Worm (Caenorhabditis elegans) whole organism, late embryonic: ENCODE measurements around the gene F17C8.6.

Source experiments
- C08G9.2 ChIP-seq: sonication (generic microtip); optimal IDR thresholded peaks from 2 replicates; lab custom pipeline; 2016; ENCODE audit warnings: mild to moderate bottlenecking, missing genetic modification characterization, moderate library complexity, missing compliant biosample characterization
- K02D7.2 ChIP-seq: sonication (generic microtip); optimal IDR thresholded peaks from 2 replicates; lab custom pipeline; 2017; ENCODE audit warnings: mild to moderate bottlenecking, missing genetic modification characterization, missing compliant biosample characterization
- K09A11.1 ChIP-seq: sonication (generic microtip); optimal IDR thresholded peaks from 2 replicates; lab custom pipeline; 2017; ENCODE audit warnings: antibody characterized with exemption, mild to moderate bottlenecking, missing genetic modification characterization, missing compliant biosample characterization; ENCODE audit not compliant: insufficient read depth
- T23F11.4 ChIP-seq: fragments of 200-800 bp; sonication (Bioruptor generic); optimal IDR thresholded peaks from 2 replicates; lab custom pipeline; 2018; ENCODE audit warnings: mild to moderate bottlenecking, missing genetic modification characterization, missing compliant biosample characterization
- ama-1 ChIP-seq: fragments of 150-350 bp; optimal IDR thresholded peaks from 2 replicates; lab custom pipeline; 2014
- ceh-14 ChIP-seq: sonication (generic microtip); optimal IDR thresholded peaks from 2 replicates; lab custom pipeline; 2016; ENCODE audit warnings: missing genotype, missing genetic modification characterization, missing compliant biosample characterization
- ceh-18 ChIP-seq: sonication (generic microtip); optimal IDR thresholded peaks from 2 replicates; lab custom pipeline; 2016; ENCODE audit warnings: missing genetic modification characterization, missing compliant biosample characterization
- ceh-24 ChIP-seq: sonication (generic microtip); optimal IDR thresholded peaks from 2 replicates; lab custom pipeline; 2016; ENCODE audit warnings: mild to moderate bottlenecking, missing genetic modification characterization, missing compliant biosample characterization
- ceh-30 ChIP-seq: fragments of 150-350 bp; optimal IDR thresholded peaks from 2 replicates; lab custom pipeline; 2014; ENCODE audit warnings: missing biosample characterization, missing genetic modification characterization
- ceh-31 ChIP-seq: sonication (generic microtip); optimal IDR thresholded peaks from 2 replicates; lab custom pipeline; 2016; ENCODE audit warnings: missing genetic modification characterization, missing compliant biosample characterization
- ceh-34 ChIP-seq: sonication (generic microtip); optimal IDR thresholded peaks from 2 replicates; lab custom pipeline; 2016; ENCODE audit warnings: mild to moderate bottlenecking, missing genetic modification characterization, missing compliant biosample characterization
- ceh-6 ChIP-seq: fragments of 200-800 bp; sonication (Bioruptor generic); optimal IDR thresholded peaks from 2 replicates; lab custom pipeline; 2018; ENCODE audit warnings: mild to moderate bottlenecking, missing genetic modification characterization, missing compliant biosample characterization
- ets-4 ChIP-seq: sonication (generic microtip); optimal IDR thresholded peaks from 2 replicates; lab custom pipeline; 2016; ENCODE audit warnings: missing genetic modification characterization, missing compliant biosample characterization
- eyg-1 ChIP-seq: sonication (generic microtip); optimal IDR thresholded peaks from 2 replicates; lab custom pipeline; 2016; ENCODE audit warnings: missing genotype, missing genetic modification characterization, missing compliant biosample characterization
- fkh-10 ChIP-seq: fragments of 150-350 bp; optimal IDR thresholded peaks from 2 replicates; lab custom pipeline; 2014; ENCODE audit warnings: missing biosample characterization, missing genetic modification reagents, missing genetic modification characterization
- fkh-6 ChIP-seq: sonication (generic microtip); optimal IDR thresholded peaks from 2 replicates; lab custom pipeline; 2016; ENCODE audit warnings: missing genetic modification characterization, missing compliant biosample characterization
- gmeb-2 ChIP-seq: sonication (generic microtip); optimal IDR thresholded peaks from 2 replicates; lab custom pipeline; 2016; ENCODE audit warnings: missing genetic modification characterization, inconsistent platforms, missing compliant biosample characterization
- hlh-30 ChIP-seq: sonication (generic microtip); optimal IDR thresholded peaks from 2 replicates; lab custom pipeline; 2017; ENCODE audit warnings: antibody characterized with exemption, missing genetic modification characterization, missing compliant biosample characterization; ENCODE audit not compliant: insufficient read depth
- hlh-8 ChIP-seq: sonication (generic microtip); optimal IDR thresholded peaks from 2 replicates; lab custom pipeline; 2016; ENCODE audit warnings: missing genotype, missing genetic modification characterization, missing compliant biosample characterization
- lim-6 ChIP-seq: sonication (generic microtip); optimal IDR thresholded peaks from 2 replicates; lab custom pipeline; 2016; ENCODE audit warnings: missing genetic modification characterization, missing compliant biosample characterization
- madf-2 ChIP-seq: sonication (generic microtip); optimal IDR thresholded peaks from 2 replicates; lab custom pipeline; 2017; ENCODE audit warnings: missing genetic modification characterization, missing compliant biosample characterization
- mec-3 ChIP-seq: sonication (generic microtip); optimal IDR thresholded peaks from 2 replicates; lab custom pipeline; 2016; ENCODE audit warnings: borderline replicate concordance, missing genetic modification characterization, missing compliant biosample characterization
- npax-4 ChIP-seq: sonication (generic microtip); optimal IDR thresholded peaks from 2 replicates; lab custom pipeline; 2016; ENCODE audit warnings: missing genetic modification characterization, missing compliant biosample characterization
- pag-3 ChIP-seq: sonication (generic microtip); optimal IDR thresholded peaks from 2 replicates; lab custom pipeline; 2016; ENCODE audit warnings: missing compliant biosample characterization, missing genetic modification characterization, borderline replicate concordance
- pat-9 ChIP-seq: fragments of 200-800 bp; sonication (Bioruptor generic); optimal IDR thresholded peaks from 2 replicates; lab custom pipeline; 2018; ENCODE audit warnings: mild to moderate bottlenecking, missing genetic modification characterization, moderate library complexity, missing compliant biosample characterization
- pha-2 ChIP-seq: sonication (generic microtip); optimal IDR thresholded peaks from 2 replicates; lab custom pipeline; 2017; ENCODE audit warnings: mild to moderate bottlenecking, missing genetic modification characterization, missing compliant biosample characterization
- pha-4 ChIP-seq: fragments of 150-350 bp; optimal IDR thresholded peaks from 2 replicates; lab custom pipeline; 2018; ENCODE audit warnings: missing biosample characterization, missing genetic modification reagents, missing genetic modification characterization
- pqm-1 ChIP-seq: sonication (generic microtip); optimal IDR thresholded peaks from 2 replicates; lab custom pipeline; 2016; ENCODE audit warnings: missing genetic modification characterization, missing compliant biosample characterization
- ref-2 ChIP-seq: sonication (generic microtip); optimal IDR thresholded peaks from 2 replicates; lab custom pipeline; 2016; ENCODE audit warnings: missing genetic modification characterization, missing compliant biosample characterization
- rnt-1 ChIP-seq: sonication (generic microtip); optimal IDR thresholded peaks from 2 replicates; lab custom pipeline; 2016; ENCODE audit warnings: missing genetic modification characterization, missing compliant biosample characterization
- sox-4 ChIP-seq: sonication (generic microtip); optimal IDR thresholded peaks from 2 replicates; lab custom pipeline; 2017; ENCODE audit warnings: mild to moderate bottlenecking, missing genetic modification characterization, inconsistent platforms, missing compliant biosample characterization
- tbx-2 ChIP-seq: sonication (generic microtip); optimal IDR thresholded peaks from 2 replicates; lab custom pipeline; 2016; ENCODE audit warnings: missing genetic modification characterization, missing compliant biosample characterization
- tbx-7 ChIP-seq: sonication (generic microtip); optimal IDR thresholded peaks from 2 replicates; lab custom pipeline; 2016; ENCODE audit warnings: missing genotype, missing genetic modification characterization, missing compliant biosample characterization
- ttx-3 ChIP-seq: sonication (generic microtip); optimal IDR thresholded peaks from 2 replicates; lab custom pipeline; 2016; ENCODE audit warnings: missing genetic modification reagents, missing genetic modification characterization, missing compliant biosample characterization
- unc-3 ChIP-seq, 2 experiments: fragments of 200-800 bp in 1 of 2; sonication (Bioruptor generic) in 1 of 2; sonication (generic microtip) in 1 of 2; conservative IDR thresholded peaks in 1 of 2; optimal IDR thresholded peaks in 1 of 2; 2 replicates each; pipeline versions ENCODE4 v1.3.6 to Lab custom; 2016 to 2022; ENCODE audit warnings: missing compliant biosample characterization in 2 of 2, missing genetic modification characterization in 2 of 2, missing genetic modification reagents in 1 of 2
- unc-42 ChIP-seq: sonication (generic microtip); optimal IDR thresholded peaks from 2 replicates; lab custom pipeline; 2016; ENCODE audit warnings: missing genotype, missing genetic modification characterization, missing compliant biosample characterization
- zip-5 ChIP-seq: sonication (generic microtip); optimal IDR thresholded peaks from 2 replicates; lab custom pipeline; 2016; ENCODE audit warnings: missing genetic modification characterization, missing compliant biosample characterization
- ztf-16 ChIP-seq: sonication (generic microtip); optimal IDR thresholded peaks from 2 replicates; lab custom pipeline; 2017; ENCODE audit warnings: missing genetic modification characterization, missing compliant biosample characterization

The F17C8.6 gene

DNA sequence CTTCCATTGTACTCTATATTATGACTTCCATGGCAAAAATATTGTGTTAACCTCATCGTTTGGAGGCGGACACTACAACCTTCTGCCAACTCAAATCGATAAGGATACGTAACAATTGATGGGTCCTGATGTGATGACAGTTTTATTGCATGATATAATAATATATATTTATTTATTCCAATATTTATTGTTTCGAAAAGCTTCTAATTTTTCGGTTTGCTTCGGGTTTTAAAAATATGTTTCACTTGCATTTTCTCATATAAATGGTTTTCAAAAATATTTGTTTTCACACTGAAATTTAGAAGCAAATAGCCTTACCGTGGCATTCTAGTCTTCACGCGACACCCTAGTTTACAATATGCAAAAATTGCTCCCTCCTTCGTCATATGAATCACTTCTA is 39.2 kb downstream of the F17C8.6 start, which contains the start of gene T04A8.13:
T04A8.13 (plus strand) TSS at position 301 of the 400 bp plus-strand sequence.
- TF ChIP-seq ceh-14 (tag; lab: Kevin White, UChicago) (no peak), ceh-31 (no peak), ceh-34 (no peak), pha-2 (tag; lab: Kevin White, UChicago) (no peak), tbx-7 (no peak), C08G9.2 (tag; lab: Kevin White, UChicago) (no peak), sox-4 (no peak), ceh-6 (GFP tag; lab: Kevin White, UChicago) (no peak)

DNA sequence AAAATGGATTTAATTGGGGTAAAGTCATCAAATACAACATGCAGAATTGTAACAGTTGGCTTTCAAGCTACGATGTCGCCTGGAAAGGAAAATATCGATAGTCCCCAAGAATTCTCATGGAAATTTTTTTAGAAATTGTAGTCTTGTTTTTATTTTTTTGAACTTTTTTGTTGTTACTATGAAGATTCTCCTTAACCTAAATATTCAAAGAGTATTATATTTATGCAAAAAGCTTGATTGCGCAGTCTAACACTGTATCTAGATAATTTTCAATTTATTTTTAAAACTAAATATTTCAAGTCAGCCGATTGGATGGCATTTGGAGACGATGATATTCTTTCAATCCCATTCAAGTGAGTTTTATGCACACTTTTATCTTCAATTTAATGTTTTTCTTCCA is 40.6 kb downstream of the F17C8.6 start, which contains the start of gene pgap-2:
pgap-2 (plus strand) TSS at position 301 of the 400 bp plus-strand sequence.
- TF ChIP-seq fkh-10 (GFP tag; lab: Kevin White, UChicago) = no peak
- no peak for TF ChIP-seq pha-4
- TF ChIP-seq hlh-8 = no peak
- TF ChIP-seq hlh-30 (tag; lab: Kevin White, UChicago) = no peak
- no peak for TF ChIP-seq unc-42 (tag; lab: Kevin White, UChicago)
- no peak for TF ChIP-seq ttx-3 (tag; lab: Kevin White, UChicago)
- TF ChIP-seq K02D7.2 (tag; lab: Kevin White, UChicago) = no peak
- no peak for TF ChIP-seq pat-9 (tag; lab: Kevin White, UChicago)
- TF ChIP-seq, all 69 proteins: peak for 0

DNA sequence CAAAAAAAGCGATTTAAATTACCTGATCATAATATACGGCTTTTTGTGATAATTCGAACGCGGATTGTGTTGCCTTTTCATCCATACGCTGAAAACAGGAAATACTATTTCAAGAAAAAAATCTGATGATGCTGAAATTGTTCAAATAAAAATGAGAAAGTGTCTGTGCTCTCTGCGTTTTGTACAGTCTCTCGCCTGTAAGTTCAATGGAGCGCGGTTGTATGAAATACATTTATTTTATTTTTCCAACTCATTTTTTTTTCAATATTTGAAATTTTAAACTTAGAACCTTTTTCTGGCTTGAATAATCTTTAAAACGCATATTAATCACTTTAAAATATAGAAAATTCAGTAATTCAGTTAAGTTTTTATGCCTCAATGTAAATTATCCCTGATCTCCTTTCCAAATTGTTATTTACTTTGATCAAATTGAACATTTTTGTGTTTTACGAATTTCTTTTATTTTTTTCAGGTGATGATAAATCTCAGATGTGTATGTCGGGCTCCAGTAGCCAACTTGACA is 41.8 kb downstream of the F17C8.6 start, which contains the start of the genes clp-2 and mrpl-16:
clp-2 (minus strand) TSS at position 94 of the 523 bp plus-strand sequence.
mrpl-16 (plus strand) TSS at position 473 of the 523 bp plus-strand sequence.
- peak; percentile 18 for TF ChIP-seq unc-42 (tag; lab: Kevin White, UChicago)
- no peak for TF ChIP-seq T23F11.4 (GFP tag; lab: Kevin White, UChicago)
- no peak for TF ChIP-seq mec-3 (tag; lab: Kevin White, UChicago)
- TF ChIP-seq unc-3 (GFP tag; conservative IDR thresholded peaks at IDR 0.05; lab: Robert Waterston, UW) = no peak
- no peak for TF ChIP-seq unc-3 (tag; optimal IDR thresholded peaks at IDR 0.05; lab: Kevin White, UChicago)
- no peak for TF ChIP-seq hlh-30 (tag; lab: Kevin White, UChicago)

DNA sequence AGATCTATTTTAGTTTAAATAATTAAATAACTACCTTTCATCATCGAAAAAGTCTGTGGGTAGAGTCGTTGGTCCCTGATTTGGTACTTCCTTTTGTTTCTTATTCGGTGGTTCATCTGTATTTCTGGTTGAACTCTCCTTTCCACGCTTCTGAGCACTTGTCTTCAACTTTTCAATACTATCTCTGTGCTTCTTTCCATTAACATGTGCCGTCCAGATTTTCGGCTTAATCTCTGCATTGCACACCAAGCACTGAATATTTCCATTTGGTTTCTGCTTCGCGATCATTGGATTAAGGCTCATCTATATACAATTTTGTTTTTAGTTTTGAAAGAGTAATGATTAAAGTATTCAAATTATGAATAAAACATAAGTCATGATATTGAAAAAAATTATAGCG is 45.9 kb downstream of the F17C8.6 start, which contains the start of gene sel-13:
sel-13 (minus strand) TSS at position 303 of the 400 bp plus-strand sequence.
- TF ChIP-seq ceh-24 (tag; lab: Kevin White, UChicago) (no peak), ceh-6 (GFP tag; lab: Kevin White, UChicago) (no peak), lim-6 (no peak), tbx-7 (no peak), ceh-18 (tag; lab: Kevin White, UChicago) (no peak), ztf-16 (tag; lab: Kevin White, UChicago) (no peak), K09A11.1 (no peak), ref-2 (tag; lab: Kevin White, UChicago) (no peak)

DNA sequence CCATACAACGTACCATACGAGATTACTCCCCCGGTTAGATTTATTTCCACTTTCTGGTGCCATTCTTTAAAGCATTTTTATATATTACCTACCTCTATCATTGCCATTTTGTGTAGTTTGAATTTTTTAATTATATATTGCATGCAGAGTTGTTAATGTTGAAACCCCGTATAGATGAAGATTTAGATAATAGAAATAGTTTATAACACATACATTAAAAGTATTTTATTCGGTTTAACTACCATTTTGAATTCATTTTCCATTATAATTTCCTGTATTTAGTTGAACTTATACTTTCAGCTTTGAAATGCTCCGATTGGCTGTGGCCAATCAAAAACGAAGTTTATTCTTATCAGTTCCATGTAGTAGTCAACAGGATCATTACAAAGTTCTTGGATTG is 48.0 kb downstream of the F17C8.6 start, which contains the start of gene dnj-18:
dnj-18 (plus strand) TSS at position 301 of the 400 bp plus-strand sequence.
- TF ChIP-seq pag-3 (tag; lab: Kevin White, UChicago) (no peak), fkh-10 (GFP tag; lab: Kevin White, UChicago) (no peak), pat-9 (tag; lab: Kevin White, UChicago) (no peak), pqm-1 (tag; lab: Kevin White, UChicago) (no peak), ama-1 (lab: Kevin White, UChicago) (no peak), rnt-1 (tag; lab: Kevin White, UChicago) (no peak), eyg-1 (tag; lab: Kevin White, UChicago) (no peak), ceh-31 (no peak), npax-4 (tag; lab: Kevin White, UChicago) (no peak), zip-5 (no peak), madf-2 (tag; lab: Kevin White, UChicago) (no peak), fkh-6 (tag; lab: Kevin White, UChicago) (no peak), ets-4 (no peak), tbx-2 (tag; lab: Kevin White, UChicago) (no peak), ceh-30 (tag; lab: Kevin White, UChicago) (no peak), ceh-34 (no peak), gmeb-2 (tag; lab: Kevin White, UChicago) (no peak)
